Fruit fly (Drosophila melanogaster) whole organism, pupa: ENCODE results near the gene gammaTub37C.

Experiments used
- CG10348 ChIP-seq: fragments of 200-800 bp; sonication (Bioruptor generic); IDR thresholded peaks from 2 replicates; pipeline ENCODE4 v1.3.6; 2022; ENCODE audit warnings: missing biosample characterization, missing genetic modification characterization
- CG12605 ChIP-seq: fragments of 200-800 bp; sonication (Bioruptor generic); IDR thresholded peaks from 2 replicates; pipeline ENCODE4 v1.3.6; 2022; ENCODE audit warnings: missing biosample characterization, missing genetic modification characterization
- CG13204 ChIP-seq: fragments of 200-800 bp; sonication (Bioruptor generic); optimal IDR thresholded peaks from 2 replicates; lab custom pipeline; 2018; ENCODE audit warnings: missing biosample characterization, mild to moderate bottlenecking, missing genetic modification characterization, moderate library complexity
- CG14655 ChIP-seq: fragments of 200-800 bp; sonication (Bioruptor generic); optimal IDR thresholded peaks from 3 replicates; lab custom pipeline; 2017; ENCODE audit warnings: mild to moderate bottlenecking, missing biosample characterization, missing genetic modification reagents, missing genetic modification characterization
- CG15710 ChIP-seq: fragments of 200-800 bp; sonication (Bioruptor generic); optimal IDR thresholded peaks from 2 replicates; lab custom pipeline; 2018; ENCODE audit warnings: missing biosample characterization, mild to moderate bottlenecking, missing genetic modification characterization, moderate library complexity
- CG17806 ChIP-seq: fragments of 200-800 bp; sonication (Bioruptor generic); optimal IDR thresholded peaks from 2 replicates; lab custom pipeline; 2018; ENCODE audit warnings: missing biosample characterization, mild to moderate bottlenecking, missing genetic modification characterization, moderate library complexity
- CG32121 ChIP-seq: fragments of 200-800 bp; sonication (Bioruptor generic); IDR thresholded peaks from 2 replicates; pipeline ENCODE4 v1.3.6; 2022; ENCODE audit warnings: missing biosample characterization, missing genetic modification characterization
- CG34367 ChIP-seq: fragments of 200-800 bp; sonication (Bioruptor generic); optimal IDR thresholded peaks from 2 replicates; lab custom pipeline; 2018; ENCODE audit warnings: missing biosample characterization, mild to moderate bottlenecking, missing genetic modification characterization
- CG4496 ChIP-seq: fragments of 200-800 bp; sonication (Bioruptor generic); IDR thresholded peaks from 3 replicates; pipeline ENCODE4 v1.3.6; 2022; ENCODE audit warnings: missing biosample characterization, missing genetic modification characterization
- CG8159 ChIP-seq: fragments of 200-800 bp; sonication (Bioruptor generic); optimal IDR thresholded peaks from 3 replicates; lab custom pipeline; 2018; ENCODE audit warnings: missing biosample characterization, mild to moderate bottlenecking, missing genetic modification characterization, moderate library complexity
- CG8301 ChIP-seq: fragments of 200-800 bp; sonication (Bioruptor generic); optimal IDR thresholded peaks from 2 replicates; lab custom pipeline; 2018; ENCODE audit warnings: missing biosample characterization, mild to moderate bottlenecking, missing genetic modification characterization
- CG9948 ChIP-seq: fragments of 200-800 bp; sonication (Bioruptor generic); optimal IDR thresholded peaks from 2 replicates; lab custom pipeline; 2018; ENCODE audit warnings: missing biosample characterization, mild to moderate bottlenecking, missing genetic modification characterization, moderate library complexity
- D1 ChIP-seq: fragments of 200-800 bp; sonication (Bioruptor generic); optimal IDR thresholded peaks from 2 replicates; lab custom pipeline; 2018; ENCODE audit warnings: missing biosample characterization, mild to moderate bottlenecking, missing genetic modification characterization, moderate library complexity
- EcR ChIP-seq: fragments of 200-800 bp; sonication (Bioruptor generic); optimal IDR thresholded peaks from 3 replicates; lab custom pipeline; 2019; ENCODE audit warnings: missing biosample characterization, missing genetic modification characterization, mild to moderate bottlenecking, moderate library complexity, missing genetic modification reagents
- Ets98B ChIP-seq: fragments of 200-800 bp; sonication (Bioruptor generic); IDR thresholded peaks from 2 replicates; pipeline ENCODE4 v1.3.6; 2022; ENCODE audit warnings: missing biosample characterization, missing genetic modification characterization
- Pif1A ChIP-seq: fragments of 200-800 bp; sonication (Bioruptor generic); optimal IDR thresholded peaks from 3 replicates; lab custom pipeline; 2016; ENCODE audit warnings: missing biosample characterization, missing genetic modification characterization
- Pif1B ChIP-seq: fragments of 200-800 bp; sonication (Bioruptor generic); optimal IDR thresholded peaks from 3 replicates; lab custom pipeline; 2016; ENCODE audit warnings: missing biosample characterization, missing genetic modification characterization
- Snoo ChIP-seq: fragments of 200-800 bp; sonication (Bioruptor generic); optimal IDR thresholded peaks from 3 replicates; lab custom pipeline; 2017; ENCODE audit warnings: missing biosample characterization, mild to moderate bottlenecking, missing genetic modification characterization, inconsistent platforms
- fd96Ca ChIP-seq: fragments of 200-800 bp; sonication (Bioruptor generic); IDR thresholded peaks from 3 replicates; pipeline ENCODE4 v1.3.6; 2022; ENCODE audit warnings: missing biosample characterization, missing genetic modification characterization
- gl ChIP-seq: fragments of 200-800 bp; sonication (Bioruptor generic); optimal IDR thresholded peaks from 2 replicates; lab custom pipeline; 2018; ENCODE audit warnings: missing biosample characterization, mild to moderate bottlenecking, missing genetic modification characterization
- rn ChIP-seq: fragments of 200-800 bp; sonication (Bioruptor generic); IDR thresholded peaks from 2 replicates; pipeline ENCODE4 v1.3.6; 2022; ENCODE audit warnings: missing biosample characterization, missing genetic modification characterization

Gene gammaTub37C

DNA sequence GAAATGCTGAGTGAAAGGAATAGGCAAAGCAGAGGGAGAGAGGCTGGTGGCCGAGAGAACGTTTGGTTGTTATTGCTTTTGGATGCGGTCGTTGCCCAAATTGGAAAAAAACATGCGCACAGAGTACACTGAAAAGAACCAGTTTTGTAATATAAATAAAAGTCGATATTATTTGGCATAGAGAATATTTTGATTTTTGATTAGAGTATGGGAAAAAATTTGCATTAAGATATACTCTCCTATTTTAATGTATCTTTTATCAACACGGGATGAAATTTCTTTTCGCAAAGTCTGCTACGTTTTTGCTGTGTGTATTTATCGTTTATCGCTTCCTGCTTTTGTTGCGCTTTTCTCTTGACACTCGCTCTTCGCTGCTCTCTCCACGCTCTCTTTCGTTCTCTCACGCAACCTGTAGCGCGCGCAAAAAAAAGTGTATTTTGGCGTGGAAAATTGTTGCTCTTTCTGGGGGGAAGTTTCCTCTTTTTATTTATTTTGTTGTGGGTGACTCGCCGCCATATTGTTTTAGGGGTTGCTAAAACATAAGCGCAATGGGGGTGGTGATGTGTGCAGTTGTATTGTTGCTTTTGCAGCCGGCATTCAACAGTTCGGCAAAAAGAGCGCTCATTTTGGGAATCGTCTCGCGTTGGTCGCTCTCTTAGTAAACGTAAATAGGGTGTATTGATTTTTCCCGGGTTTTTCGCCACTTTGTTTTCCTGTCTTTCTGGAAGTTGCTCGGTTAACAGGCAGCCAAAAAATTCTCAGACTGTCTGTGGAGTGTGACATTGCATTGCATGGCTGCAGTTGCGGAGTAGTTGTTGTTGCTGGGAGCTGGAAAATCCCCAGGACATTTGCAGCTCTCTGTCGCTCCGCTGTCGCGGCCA lies 20.4 kb downstream of the gammaTub37C start:
- TF ChIP-seq Snoo (tag; lab: Kevin White, UChicago) = peak; percentile 96
- TF ChIP-seq CG4496 = peak; percentile 98
- peak; percentile 93 for TF ChIP-seq fd96Ca
- peak; percentile 79 for TF ChIP-seq EcR (GFP tag; lab: Kevin White, UChicago)
- TF ChIP-seq CG32121 (GFP tag; lab: Robert Waterston, UW) = peak; percentile 98
- TF ChIP-seq D1 = peak; percentile 85
- peak; percentile 84 for TF ChIP-seq CG34367 (tag; lab: Kevin White, UChicago)
- peak; percentile 86 for TF ChIP-seq Pif1B (GFP tag; lab: Kevin White, UChicago)
- TF ChIP-seq CG17806 (tag; lab: Kevin White, UChicago) = peak; percentile 92
- TF ChIP-seq Pif1A (GFP tag; lab: Kevin White, UChicago) = peak; percentile 97
- peak; percentile 85 for TF ChIP-seq gl (tag; lab: Kevin White, UChicago)
- peak; percentile 99 for TF ChIP-seq Ets98B (GFP tag; lab: Robert Waterston, UW)
- TF ChIP-seq CG8301 (tag; lab: Kevin White, UChicago) = peak; percentile 99
- TF ChIP-seq CG12605 (GFP tag; lab: Robert Waterston, UW) = peak; percentile 96
- TF ChIP-seq CG15710 (tag; lab: Kevin White, UChicago) = peak; percentile 87
- peak; percentile 82 for TF ChIP-seq CG10348 (GFP tag; lab: Robert Waterston, UW)
- TF ChIP-seq CG14655 (GFP tag; lab: Kevin White, UChicago) = peak; percentile 98
- TF ChIP-seq rn = peak; percentile 96
- TF ChIP-seq CG9948 = peak; percentile 91
- peak; percentile 92 for TF ChIP-seq CG8159
- TF ChIP-seq CG13204 (GFP tag; lab: Kevin White, UChicago) = peak; percentile 67

DNA sequence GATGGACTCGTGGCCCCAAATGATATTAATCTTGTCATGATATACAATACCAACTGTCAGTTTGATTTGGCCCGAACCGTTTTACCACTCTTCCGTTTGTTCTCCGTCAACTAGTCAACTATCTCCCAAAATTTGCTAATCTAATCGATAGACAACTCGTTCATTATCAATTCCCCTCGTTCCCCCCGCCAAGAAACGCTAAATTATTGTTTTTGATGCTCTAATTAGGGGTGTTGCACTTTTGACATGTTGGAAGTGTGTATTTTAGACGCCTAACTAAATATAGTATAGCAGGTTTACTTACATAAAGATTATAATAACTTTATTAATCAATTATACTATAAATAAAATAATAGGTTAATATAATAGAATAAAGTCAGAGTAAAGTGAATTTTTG lies 21.6 kb downstream of the gammaTub37C start:
- TF ChIP-seq rn (no peak), CG17806 (tag; lab: Kevin White, UChicago) (no peak), CG9948 (no peak), CG4496 (no peak), CG32121 (GFP tag; lab: Robert Waterston, UW) (no peak), gl (tag; lab: Kevin White, UChicago) (no peak), Pif1A (GFP tag; lab: Kevin White, UChicago) (no peak)

DNA sequence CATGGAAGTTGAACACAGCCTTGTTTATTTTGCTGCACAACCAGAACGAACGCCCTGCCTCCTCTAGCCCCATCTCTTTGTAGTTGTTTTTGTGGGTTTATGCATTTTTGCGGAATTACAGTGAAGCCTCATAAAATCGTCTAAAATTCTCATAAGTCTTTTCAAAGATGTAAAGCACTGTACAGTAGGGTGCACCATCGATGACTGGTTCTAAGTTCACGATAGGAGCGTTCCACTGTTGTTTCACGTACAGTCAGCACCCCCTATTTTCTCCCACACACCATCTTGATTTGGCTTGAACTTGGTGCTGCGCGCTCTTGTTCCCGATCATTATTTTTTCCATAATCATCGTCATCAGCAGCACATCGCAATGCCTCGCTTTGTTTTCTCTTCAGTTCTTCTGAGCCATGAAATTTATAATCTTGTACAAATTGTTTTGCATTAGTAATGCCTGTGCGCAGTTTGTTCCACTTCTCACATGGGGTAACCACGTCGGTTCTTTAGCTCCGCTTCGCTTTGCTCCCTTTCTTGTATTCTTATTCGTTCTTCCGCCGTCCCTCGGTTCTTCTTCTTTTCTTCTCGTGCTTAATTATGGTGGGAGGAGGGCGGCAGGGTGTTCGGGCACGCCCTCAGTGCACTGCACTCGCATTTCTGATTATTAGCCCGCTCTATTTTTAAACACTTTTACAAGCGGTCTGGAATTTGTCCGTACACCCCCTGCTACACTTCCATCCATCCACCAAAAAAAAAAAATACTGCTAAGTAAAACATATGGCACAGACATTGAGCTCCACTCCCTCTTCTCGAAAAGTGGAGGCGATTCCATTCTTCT lies 22.2 kb downstream of the gammaTub37C start:
- TF ChIP-seq CG13204 (GFP tag; lab: Kevin White, UChicago) (peak; percentile 32), rn (no peak), CG9948 (peak; percentile 19), CG14655 (GFP tag; lab: Kevin White, UChicago) (peak; percentile 22), fd96Ca (peak; percentile 28; the same call in 1 of the 3 replicates), CG32121 (GFP tag; lab: Robert Waterston, UW) (peak; percentile 23; the same call in 1 of the 2 replicates), CG8301 (tag; lab: Kevin White, UChicago) (peak; percentile 2), CG10348 (GFP tag; lab: Robert Waterston, UW) (no peak), CG8159 (peak; percentile 28), EcR (GFP tag; lab: Kevin White, UChicago) (peak; percentile 82), CG12605 (GFP tag; lab: Robert Waterston, UW) (no peak), CG4496 (peak; percentile 53), Ets98B (GFP tag; lab: Robert Waterston, UW) (peak; percentile 30)

DNA sequence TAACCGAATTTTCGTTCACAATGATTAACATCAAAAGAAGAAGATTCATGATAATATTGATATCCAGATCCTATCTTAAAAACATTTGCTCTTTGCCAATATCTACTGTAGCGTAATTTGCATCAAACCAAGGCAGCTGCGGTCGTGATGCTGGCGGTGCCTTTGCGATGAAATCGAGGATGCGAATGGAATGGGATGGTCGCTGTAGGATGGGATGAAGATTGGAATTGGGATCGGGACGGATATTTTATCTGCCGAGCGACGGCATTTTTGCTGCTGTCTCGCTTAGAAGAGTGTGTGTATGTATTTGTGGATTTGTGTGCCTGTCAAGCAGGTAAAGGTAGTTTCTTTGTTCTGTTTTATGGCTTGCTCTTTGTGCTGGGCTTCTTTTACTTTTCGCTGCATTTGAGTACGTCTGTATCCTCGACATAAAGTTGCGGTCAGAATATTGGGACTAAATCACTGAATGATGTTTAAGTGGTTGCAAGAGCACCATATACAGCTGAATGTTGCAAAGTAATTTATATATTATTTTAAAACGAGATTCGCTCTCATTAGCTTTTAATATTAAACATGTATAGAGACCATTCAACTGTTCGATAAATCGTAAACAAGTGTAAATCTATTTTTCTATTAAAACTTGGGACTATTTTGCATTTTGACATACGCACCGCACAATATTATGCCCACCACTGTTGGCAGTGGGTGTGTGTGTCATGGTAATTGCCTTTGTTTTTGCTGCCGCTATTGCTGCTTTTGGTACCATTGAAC lies 23.0 kb downstream of the gammaTub37C start:
- TF ChIP-seq CG34367 (tag; lab: Kevin White, UChicago) (peak; percentile 57), CG4496 (peak; percentile 27; the same call in 1 of the 3 replicates), EcR (GFP tag; lab: Kevin White, UChicago) (peak; percentile 6), CG17806 (tag; lab: Kevin White, UChicago) (peak; percentile 45), CG12605 (GFP tag; lab: Robert Waterston, UW) (no peak), Snoo (tag; lab: Kevin White, UChicago) (peak; percentile 54), CG15710 (tag; lab: Kevin White, UChicago) (peak; percentile 49), Pif1B (GFP tag; lab: Kevin White, UChicago) (peak; percentile 68), Ets98B (GFP tag; lab: Robert Waterston, UW) (no peak), CG32121 (GFP tag; lab: Robert Waterston, UW) (no peak), Pif1A (GFP tag; lab: Kevin White, UChicago) (peak; percentile 43), gl (tag; lab: Kevin White, UChicago) (no peak), CG13204 (GFP tag; lab: Kevin White, UChicago) (no peak), CG14655 (GFP tag; lab: Kevin White, UChicago) (peak; percentile 60), fd96Ca (no peak), CG10348 (GFP tag; lab: Robert Waterston, UW) (no peak), CG9948 (peak; percentile 52), D1 (no peak), rn (peak; percentile 43; the same call in 1 of the 2 replicates), CG8301 (tag; lab: Kevin White, UChicago) (peak; percentile 57), CG8159 (peak; percentile 35)
- TF ChIP-seq, all 21 proteins: peak for 13
